Worm (Caenorhabditis elegans) whole organism, L4 larva: ENCODE data around the gene zig-8.
A peak's percentile ranks its signal among the peaks of the same experiment; 100 is the strongest.

Experiments
- D1046.2 ChIP-seq: fragments of 200-800 bp; sonication (Bioruptor generic); IDR thresholded peaks from 2 replicates; pipeline ENCODE4 v1.3.6; 2022; ENCODE audit warnings: missing genetic modification characterization, missing compliant biosample characterization
- F10B5.3 ChIP-seq: sonication (generic microtip); optimal IDR thresholded peaks from 2 replicates; lab custom pipeline; 2016; ENCODE audit warnings: mild to moderate bottlenecking, missing genetic modification characterization, missing compliant biosample characterization
- F44E2.7 ChIP-seq: fragments of 200-800 bp; sonication (Bioruptor generic); IDR thresholded peaks from 2 replicates; pipeline ENCODE4 v2.1.2; 2022; ENCODE audit warnings: missing genetic modification characterization, missing compliant biosample characterization
- F49E8.2 ChIP-seq: sonication (generic microtip); optimal IDR thresholded peaks from 2 replicates; lab custom pipeline; 2016; ENCODE audit warnings: missing compliant biosample characterization, mild to moderate bottlenecking, missing genetic modification characterization, borderline replicate concordance
- T26A8.4 ChIP-seq: fragments of 200-800 bp; sonication (Bioruptor generic); IDR thresholded peaks from 2 replicates; pipeline ENCODE4 v1.3.6; 2022; ENCODE audit warnings: missing genetic modification characterization, missing compliant biosample characterization
- Y105C5A.15 ChIP-seq: fragments of 200-800 bp; sonication (Bioruptor generic); IDR thresholded peaks from 2 replicates; pipeline ENCODE4 v1.3.6; 2022; ENCODE audit warnings: missing genetic modification characterization, missing compliant biosample characterization
- Y48G9A.11 ChIP-seq: fragments of 200-800 bp; sonication (Bioruptor generic); IDR thresholded peaks from 2 replicates; pipeline ENCODE4 v1.3.6; 2022; ENCODE audit warnings: missing genetic modification reagents, missing genetic modification characterization, missing compliant biosample characterization
- Y5F2A.4 ChIP-seq: fragments of 200-800 bp; sonication (Bioruptor generic); optimal IDR thresholded peaks from 2 replicates; lab custom pipeline; 2018; ENCODE audit warnings: mild to moderate bottlenecking, missing genetic modification characterization, missing compliant biosample characterization
- ZK337.2 ChIP-seq: fragments of 200-800 bp; sonication (Bioruptor generic); IDR thresholded peaks from 2 replicates; pipeline ENCODE4 v1.3.6; 2022; ENCODE audit warnings: missing genetic modification reagents, missing genetic modification characterization, missing compliant biosample characterization
- aha-1 ChIP-seq: fragments of 150-350 bp; peaks from one replicate; lab custom pipeline; 2014; ENCODE audit warnings: missing biosample characterization, missing genetic modification characterization
- arid-1 ChIP-seq: fragments of 200-800 bp; sonication (Bioruptor generic); conservative IDR thresholded peaks from 2 replicates; pipeline ENCODE4 v1.3.6; 2022; ENCODE audit warnings: missing genetic modification reagents, missing genetic modification characterization, missing compliant biosample characterization
- ceh-20 ChIP-seq: fragments of 200-800 bp; sonication (Bioruptor generic); IDR thresholded peaks from 2 replicates; pipeline ENCODE4 v1.3.6; 2022; ENCODE audit warnings: missing genetic modification reagents, missing genetic modification characterization, missing compliant biosample characterization
- ceh-28 ChIP-seq: fragments of 150-350 bp; optimal IDR thresholded peaks from 2 replicates; lab custom pipeline; 2014; ENCODE audit warnings: missing biosample characterization, missing genetic modification reagents, missing genetic modification characterization
- ceh-44 ChIP-seq: fragments of 200-800 bp; sonication (Bioruptor generic); IDR thresholded peaks from 2 replicates; pipeline ENCODE4 v1.3.6; 2022; ENCODE audit warnings: missing genetic modification reagents, missing genetic modification characterization, missing compliant biosample characterization
- ceh-62 ChIP-seq: sonication (generic microtip); optimal IDR thresholded peaks from 2 replicates; lab custom pipeline; 2017; ENCODE audit warnings: missing biosample characterization, missing genetic modification characterization
- ceh-82 ChIP-seq: sonication (generic microtip); optimal IDR thresholded peaks from 2 replicates; lab custom pipeline; 2017; ENCODE audit warnings: missing biosample characterization, missing genetic modification characterization
- ces-1 ChIP-seq: fragments of 150-350 bp; sonication (generic microtip); optimal IDR thresholded peaks from 4 replicates; lab custom pipeline; 2014; ENCODE audit warnings: missing biosample characterization, missing genetic modification reagents, missing genetic modification characterization
- ctbp-1 ChIP-seq: fragments of 200-800 bp; sonication (Bioruptor generic); IDR thresholded peaks from 2 replicates; pipeline ENCODE4 v1.3.6; 2022; ENCODE audit warnings: missing genetic modification reagents, missing genetic modification characterization, missing compliant biosample characterization
- daf-16 ChIP-seq, 3 experiments: sonication (generic microtip); optimal IDR thresholded peaks; 2 replicates each; lab custom pipeline; 2016 to 2017; ENCODE audit warnings: missing genetic modification characterization in 3 of 3, missing genetic modification reagents in 3 of 3, mild to moderate bottlenecking in 2 of 3, missing compliant biosample characterization in 2 of 3, missing biosample characterization in 1 of 3, moderate library complexity in 1 of 3
- dmd-6 ChIP-seq: fragments of 200-800 bp; sonication (Bioruptor generic); IDR thresholded peaks from 2 replicates; pipeline ENCODE4 v1.3.6; 2022; ENCODE audit warnings: missing genetic modification reagents, missing genetic modification characterization, missing compliant biosample characterization
- dmd-9 ChIP-seq: fragments of 200-800 bp; sonication (Bioruptor generic); IDR thresholded peaks from 2 replicates; pipeline ENCODE4 v1.3.6; 2022; ENCODE audit warnings: missing genetic modification reagents, missing genetic modification characterization, missing compliant biosample characterization
- dpl-1 ChIP-seq: fragments of 150-350 bp; optimal IDR thresholded peaks from 2 replicates; lab custom pipeline; 2014; ENCODE audit warnings: missing biosample characterization, missing genetic modification reagents, missing genetic modification characterization
- dve-1 ChIP-seq: sonication (generic microtip); optimal IDR thresholded peaks from 2 replicates; lab custom pipeline; 2017; ENCODE audit warnings: antibody characterized with exemption, mild to moderate bottlenecking, missing genetic modification characterization, missing compliant biosample characterization; ENCODE audit not compliant: insufficient read depth
- fos-1 ChIP-seq: fragments of 150-350 bp; optimal IDR thresholded peaks from 2 replicates; lab custom pipeline; 2014; ENCODE audit warnings: missing biosample characterization, missing genetic modification characterization
- gei-8 ChIP-seq: fragments of 200-800 bp; sonication (Bioruptor generic); optimal IDR thresholded peaks from 2 replicates; lab custom pipeline; 2018; ENCODE audit warnings: mild to moderate bottlenecking, missing genetic modification characterization, missing compliant biosample characterization
- hlh-30 ChIP-seq: sonication (generic microtip); optimal IDR thresholded peaks from 2 replicates; lab custom pipeline; 2017; ENCODE audit warnings: antibody characterized with exemption, mild to moderate bottlenecking, missing genetic modification characterization, missing compliant biosample characterization; ENCODE audit not compliant: insufficient read depth
- lin-13 ChIP-seq: fragments of 150-350 bp; optimal IDR thresholded peaks from 2 replicates; lab custom pipeline; 2014; ENCODE audit warnings: missing biosample characterization, missing genetic modification reagents, missing genetic modification characterization
- lin-39 ChIP-seq: fragments of 150-350 bp; optimal IDR thresholded peaks from 2 replicates; lab custom pipeline; 2014; ENCODE audit warnings: missing biosample characterization, missing genetic modification reagents, missing genetic modification characterization
- mdt-29 ChIP-seq: fragments of 200-800 bp; sonication (Bioruptor generic); IDR thresholded peaks from 2 replicates; pipeline ENCODE4 v1.3.6; 2022; ENCODE audit warnings: missing genetic modification reagents, missing genetic modification characterization, missing compliant biosample characterization
- mep-1 ChIP-seq: fragments of 150-350 bp; sonication (generic microtip); optimal IDR thresholded peaks from 3 replicates; lab custom pipeline; 2014; ENCODE audit warnings: missing biosample characterization, missing genetic modification characterization
- mxl-2 ChIP-seq: fragments of 200-800 bp; sonication (Bioruptor generic); conservative IDR thresholded peaks from 2 replicates; pipeline ENCODE4 v1.3.6; 2022; ENCODE audit warnings: missing genetic modification reagents, missing genetic modification characterization, missing compliant biosample characterization
- nhr-102 ChIP-seq: sonication (generic microtip); optimal IDR thresholded peaks from 2 replicates; lab custom pipeline; 2016; ENCODE audit warnings: mild to moderate bottlenecking, missing genetic modification characterization, moderate library complexity, missing compliant biosample characterization
- nhr-111 ChIP-seq: fragments of 200-800 bp; sonication (Bioruptor generic); optimal IDR thresholded peaks from 2 replicates; lab custom pipeline; 2018; ENCODE audit warnings: mild to moderate bottlenecking, missing genetic modification characterization, missing compliant biosample characterization
- nhr-25 ChIP-seq: sonication (generic microtip); optimal IDR thresholded peaks from 2 replicates; lab custom pipeline; 2017; ENCODE audit warnings: missing genetic modification characterization, mild to moderate bottlenecking, missing compliant biosample characterization, antibody characterized with exemption, moderate library complexity, borderline replicate concordance; ENCODE audit not compliant: insufficient read depth
- pha-4 ChIP-seq, 2 experiments: fragments of 150-350 bp in 1 of 2; fragments of 200-800 bp in 1 of 2; sonication (Bioruptor generic) in 1 of 2; IDR thresholded peaks in 1 of 2; optimal IDR thresholded peaks in 1 of 2; 2 replicates each; pipeline versions ENCODE4 v1.3.6 to Lab custom; 2014 to 2022; ENCODE audit warnings: missing genetic modification characterization in 2 of 2, missing genetic modification reagents in 2 of 2, missing biosample characterization in 1 of 2, missing compliant biosample characterization in 1 of 2
- php-3 ChIP-seq: fragments of 200-800 bp; sonication (Bioruptor generic); IDR thresholded peaks from 2 replicates; pipeline ENCODE4 v1.3.6; 2022; ENCODE audit warnings: missing genetic modification reagents, missing genetic modification characterization, missing compliant biosample characterization
- pqm-1 ChIP-seq: sonication (generic microtip); optimal IDR thresholded peaks from 2 replicates; lab custom pipeline; 2017; ENCODE audit warnings: missing biosample characterization, missing genetic modification characterization
- rbr-2 ChIP-seq: sonication (generic microtip); optimal IDR thresholded peaks from 2 replicates; lab custom pipeline; 2016; ENCODE audit warnings: missing genotype, missing genetic modification characterization, missing compliant biosample characterization
- sdz-12 ChIP-seq: fragments of 200-800 bp; sonication (Bioruptor generic); optimal IDR thresholded peaks from 2 replicates; lab custom pipeline; 2018; ENCODE audit warnings: mild to moderate bottlenecking, missing genetic modification characterization, missing compliant biosample characterization
- set-16 ChIP-seq: fragments of 200-800 bp; sonication (Bioruptor generic); IDR thresholded peaks from 2 replicates; pipeline ENCODE4 v1.3.6; 2022; ENCODE audit warnings: missing genetic modification reagents, missing genetic modification characterization, missing compliant biosample characterization
- skn-1 ChIP-seq: fragments of 150-350 bp; optimal IDR thresholded peaks from 2 replicates; lab custom pipeline; 2014; ENCODE audit warnings: missing biosample characterization, missing genetic modification characterization
- spr-1 ChIP-seq: sonication (generic microtip); optimal IDR thresholded peaks from 2 replicates; lab custom pipeline; 2016; ENCODE audit warnings: mild to moderate bottlenecking, missing genetic modification characterization, missing compliant biosample characterization
- spr-3 ChIP-seq: fragments of 200-800 bp; sonication (Bioruptor generic); optimal IDR thresholded peaks from 2 replicates; lab custom pipeline; 2018; ENCODE audit warnings: mild to moderate bottlenecking, missing genetic modification characterization, missing compliant biosample characterization
- unc-62 ChIP-seq, 3 experiments: fragments of 150-350 bp in 1 of 3; sonication (generic microtip); optimal IDR thresholded peaks in 2 of 3; peaks in 1 of 3; 1 replicate in 1 of 3; 2 replicates in 2 of 3; lab custom pipeline; 2014 to 2017; ENCODE audit warnings: missing biosample characterization in 3 of 3, missing genetic modification characterization in 3 of 3, missing genetic modification reagents in 3 of 3, missing genotype in 1 of 3
- zfp-2 ChIP-seq: sonication (generic microtip); optimal IDR thresholded peaks from 2 replicates; lab custom pipeline; 2016; ENCODE audit warnings: mild to moderate bottlenecking, missing genetic modification characterization, missing compliant biosample characterization
- zip-2 ChIP-seq: fragments of 150-350 bp; optimal IDR thresholded peaks from 2 replicates; lab custom pipeline; 2014; ENCODE audit warnings: missing biosample characterization, missing genetic modification characterization
- ztf-7 ChIP-seq: fragments of 150-350 bp; optimal IDR thresholded peaks from 2 replicates; lab custom pipeline; 2014; ENCODE audit warnings: missing biosample characterization, missing genetic modification characterization

The zig-8 gene

DNA sequence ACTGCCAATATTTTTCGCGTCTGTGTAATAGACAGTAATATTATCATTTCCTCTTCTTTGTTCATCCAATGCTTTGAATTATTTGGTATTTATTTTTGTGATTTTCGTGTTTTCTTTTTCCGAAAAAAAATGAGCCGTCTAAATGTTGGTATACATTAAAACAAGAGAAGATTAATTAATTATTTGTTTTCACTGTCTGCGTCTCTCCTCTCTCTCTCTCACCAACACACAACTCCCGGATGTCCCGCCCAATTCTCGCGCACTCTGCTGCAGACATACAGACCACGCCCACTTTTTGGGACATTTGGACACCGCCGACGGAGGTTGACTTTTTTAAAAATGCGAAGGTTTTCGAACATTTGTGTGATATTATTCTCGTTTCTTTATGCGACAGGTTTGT, at the start of gene zig-8:
Gene zig-8, plus strand, starts transcription at position 301 of the 400 bp plus-strand sequence.
- TF ChIP-seq dve-1 (tag; lab: Kevin White, UChicago) (no peak), Y5F2A.4 (no peak), aha-1 (tag; lab: Kevin White, UChicago) (peak; percentile 23), gei-8 (GFP tag; lab: Kevin White, UChicago) (no peak), ztf-7 (tag; lab: Kevin White, UChicago) (no peak), ctbp-1 (peak; percentile 23; the same call in 1 of the 2 replicates), zip-2 (no peak), F44E2.7 (no peak), D1046.2 (no peak), T26A8.4 (GFP tag; lab: Robert Waterston, UW) (no peak)

- TF ChIP-seq daf-16 (GFP tag; optimal IDR thresholded peaks at IDR 0.05; lab: Kevin White, UChicago), result peak in 1 of 2 experiments; percentile 17
- peak; percentile 47 for TF ChIP-seq daf-16 (tag; optimal IDR thresholded peaks at IDR 0.05; lab: Kevin White, UChicago)
- TF ChIP-seq nhr-102 (tag; lab: Kevin White, UChicago), result peak; percentile 88
- TF ChIP-seq unc-62 (GFP tag; optimal IDR thresholded peaks at IDR 0.05 in 1 of 2; lab: Kevin White, UChicago), result peak in 1 of 2 experiments; percentile 100
- TF ChIP-seq unc-62 (tag; optimal IDR thresholded peaks at IDR 0.05; lab: Kevin White, UChicago), result no peak
- TF ChIP-seq arid-1 (GFP tag; lab: Robert Waterston, UW), result peak; percentile 71; the same call in 1 of the 2 replicates
- TF ChIP-seq nhr-25, result peak; percentile 93
- no peak for TF ChIP-seq ceh-62 (tag; lab: Kevin White, UChicago)
- TF ChIP-seq Y105C5A.15 (GFP tag; lab: Robert Waterston, UW), result no peak
- peak; percentile 98 for TF ChIP-seq mep-1 (tag; lab: Kevin White, UChicago)
- TF ChIP-seq zfp-2, result peak; percentile 84
- TF ChIP-seq spr-3, result peak; percentile 88
- peak; percentile 92 for TF ChIP-seq lin-13 (GFP tag; lab: Kevin White, UChicago)
- TF ChIP-seq ceh-82 (tag; lab: Kevin White, UChicago), result no peak
- peak; percentile 36 for TF ChIP-seq sdz-12 (GFP tag; lab: Kevin White, UChicago)
- peak; percentile 86 for TF ChIP-seq dmd-9 (GFP tag; lab: Robert Waterston, UW)
- 0 out of 2 replicates have a peak, but pooled peaks have one; percentile 37 for TF ChIP-seq php-3 (GFP tag; lab: Robert Waterston, UW)
- no peak for TF ChIP-seq nhr-111 (GFP tag; lab: Kevin White, UChicago)
- TF ChIP-seq set-16 (GFP tag; lab: Robert Waterston, UW), result peak; percentile 97
- TF ChIP-seq ZK337.2 (GFP tag; lab: Robert Waterston, UW), result no peak
- peak; percentile 90 for TF ChIP-seq spr-1 (tag; lab: Kevin White, UChicago)
- peak; percentile 97 for TF ChIP-seq ceh-20 (GFP tag; lab: Robert Waterston, UW)
- TF ChIP-seq skn-1, result no peak
- TF ChIP-seq hlh-30 (tag; lab: Kevin White, UChicago), result peak; percentile 94
- TF ChIP-seq pha-4 (GFP tag; IDR thresholded peaks at IDR 0.05; lab: Robert Waterston, UW), result peak; percentile 86
- TF ChIP-seq pha-4 (tag; optimal IDR thresholded peaks at IDR 0.05; lab: Kevin White, UChicago), result no peak
- peak; percentile 98 for TF ChIP-seq dmd-6 (GFP tag; lab: Robert Waterston, UW)
- no peak for TF ChIP-seq ceh-28 (tag; lab: Kevin White, UChicago)
- peak; percentile 90 for TF ChIP-seq mdt-29 (GFP tag; lab: Robert Waterston, UW)
- TF ChIP-seq pqm-1, result peak; percentile 10
- TF ChIP-seq mxl-2, result peak; percentile 63; the same call in 1 of the 2 replicates
- peak; percentile 79 for TF ChIP-seq lin-39
- no peak for TF ChIP-seq ces-1 (GFP tag; lab: Kevin White, UChicago)
- TF ChIP-seq dpl-1 (GFP tag; lab: Kevin White, UChicago), result peak; percentile 75
- TF ChIP-seq F10B5.3 (tag; lab: Kevin White, UChicago), result no peak
- peak; percentile 95 for TF ChIP-seq dve-1 (tag; lab: Kevin White, UChicago)
- TF ChIP-seq rbr-2 (tag; lab: Kevin White, UChicago), result peak; percentile 98
- no peak for TF ChIP-seq fos-1 (tag; lab: Kevin White, UChicago)
- peak; percentile 51 for TF ChIP-seq Y5F2A.4
- TF ChIP-seq F49E8.2 (tag; lab: Kevin White, UChicago), result no peak
- no peak for TF ChIP-seq ceh-44 (GFP tag; lab: Robert Waterston, UW)
- TF ChIP-seq T26A8.4 (GFP tag; lab: Robert Waterston, UW), result peak; percentile 89
- TF ChIP-seq Y48G9A.11 (GFP tag; lab: Robert Waterston, UW), result 0 out of 2 replicates have a peak, but pooled peaks have one; percentile 15
Observed at ce11 chrIII:13070548-13071050, 49.0 kb upstream of the zig-8 start, which contains the start of gene Y39E4B.6. Gene Y39E4B.6, plus strand, starts transcription at chrIII:13070756.
